Worm (Caenorhabditis elegans): ENCODE measurements around the gene F55C5.17.

The F55C5.17 gene

ce11 chrV:12343419-12343969, 41.2 kb downstream of the F55C5.17 start, which contains the start of gene tomm-20 (continued):
- TF ChIP-seq nfya-1 (tag; optimal IDR thresholded peaks at IDR 0.05), result peak; percentile 80
- peak; percentile 3 for TF ChIP-seq unc-55 (GFP tag; optimal IDR thresholded peaks at IDR 0.05)
- TF ChIP-seq fkh-10 (GFP tag; optimal IDR thresholded peaks at IDR 0.05), result no peak
- peak; percentile 16 for TF ChIP-seq zip-5 (tag; optimal IDR thresholded peaks at IDR 0.05)
- TF ChIP-seq C08G9.2 (tag; optimal IDR thresholded peaks at IDR 0.05), result peak; percentile 38
- peak; percentile 32 for TF ChIP-seq fkh-6 (tag; optimal IDR thresholded peaks at IDR 0.05)
- peak; percentile 41 for TF ChIP-seq ceh-18 (tag; optimal IDR thresholded peaks at IDR 0.05)
- peak; percentile 57 for TF ChIP-seq fax-1 (tag; optimal IDR thresholded peaks at IDR 0.05)
- peak; percentile 28 for TF ChIP-seq ceh-6 (GFP tag; optimal IDR thresholded peaks at IDR 0.05)
- no peak for TF ChIP-seq unc-3 (GFP tag; conservative IDR thresholded peaks at IDR 0.05)
- no peak for TF ChIP-seq unc-3 (tag; optimal IDR thresholded peaks at IDR 0.05)
- TF ChIP-seq hlh-8 (tag; optimal IDR thresholded peaks at IDR 0.05), result peak; percentile 40
- TF ChIP-seq hlh-13 (GFP tag; optimal IDR thresholded peaks at IDR 0.05), result peak; percentile 29
- TF ChIP-seq ztf-16 (tag; optimal IDR thresholded peaks at IDR 0.05), result peak; percentile 58
- TF ChIP-seq ceh-2 (tag; optimal IDR thresholded peaks at IDR 0.05), result peak; percentile 25
- peak; percentile 33 for TF ChIP-seq ahr-1 (tag; optimal IDR thresholded peaks at IDR 0.05)
- TF ChIP-seq nhr-232 (tag; optimal IDR thresholded peaks at IDR 0.05), result peak; percentile 11
- peak; percentile 63 for TF ChIP-seq unc-42 (tag; optimal IDR thresholded peaks at IDR 0.05)
- peak; percentile 48 for TF ChIP-seq rnt-1 (tag; optimal IDR thresholded peaks at IDR 0.05)
- TF ChIP-seq elt-2 (tag; optimal IDR thresholded peaks at IDR 0.05), result peak; percentile 84
- peak; percentile 39 for TF ChIP-seq pat-9 (tag; optimal IDR thresholded peaks at IDR 0.05)
- peak; percentile 43 for TF ChIP-seq C38D4.7 (GFP tag; optimal IDR thresholded peaks at IDR 0.05)
- peak; percentile 80 for TF ChIP-seq tbx-2 (tag; optimal IDR thresholded peaks at IDR 0.05)
- no peak for TF ChIP-seq K02D7.2 (tag; optimal IDR thresholded peaks at IDR 0.05)
- TF ChIP-seq ceh-19 (GFP tag; optimal IDR thresholded peaks at IDR 0.05), result peak; percentile 58
- TF ChIP-seq madf-2 (tag; optimal IDR thresholded peaks at IDR 0.05), result peak; percentile 51
- no peak for TF ChIP-seq ceh-9 (tag; optimal IDR thresholded peaks at IDR 0.05)
- TF ChIP-seq hlh-30 (tag; optimal IDR thresholded peaks at IDR 0.05; ENCODE audit: insufficient read depth), result peak; percentile 25

- TF ChIP-seq C08G9.2 (tag; optimal IDR thresholded peaks at IDR 0.05) (no peak), ceh-24 (tag; optimal IDR thresholded peaks at IDR 0.05) (no peak), tbx-2 (tag; optimal IDR thresholded peaks at IDR 0.05) (no peak), sox-2 (GFP tag; IDR thresholded peaks at IDR 0.05) (no peak), ahr-1 (tag; optimal IDR thresholded peaks at IDR 0.05) (no peak), K09A11.1 (tag; optimal IDR thresholded peaks at IDR 0.05; ENCODE audit: insufficient read depth) (no peak), F13H6.1 (tag; optimal IDR thresholded peaks at IDR 0.05) (no peak), nhr-232 (tag; optimal IDR thresholded peaks at IDR 0.05) (no peak), ttx-3 (tag; optimal IDR thresholded peaks at IDR 0.05) (no peak), ama-1 (optimal IDR thresholded peaks at IDR 0.05) (no peak), ceh-45 (GFP tag; IDR thresholded peaks at IDR 0.05) (no peak), T23F11.4 (GFP tag; optimal IDR thresholded peaks at IDR 0.05) (no peak)
These were observed 42.5 kb downstream of the F55C5.17 start, which contains the start of gene F23H12.3 for ce11 chrV:12344845-12345244. Gene F23H12.3, plus strand, starts transcription at chrV:12345145.

ce11 chrV:12345808-12346207, 43.5 kb downstream of the F55C5.17 start, which contains the start of gene snb-2:
Gene snb-2, minus strand, starts transcription at chrV:12345908.
- no peak for TF ChIP-seq npax-4 (tag; optimal IDR thresholded peaks at IDR 0.05)
- no peak for TF ChIP-seq pat-9 (tag; optimal IDR thresholded peaks at IDR 0.05)
- TF ChIP-seq nfya-1 (tag; optimal IDR thresholded peaks at IDR 0.05), result no peak
- TF ChIP-seq pag-3 (tag; optimal IDR thresholded peaks at IDR 0.05; ENCODE audit: borderline replicate concordance), result no peak
- TF ChIP-seq K09A11.1 (tag; optimal IDR thresholded peaks at IDR 0.05; ENCODE audit: insufficient read depth), result no peak
- no peak for TF ChIP-seq hlh-15 (tag; optimal IDR thresholded peaks at IDR 0.05)
- no peak for TF ChIP-seq unc-86 (tag; optimal IDR thresholded peaks at IDR 0.05)
- TF ChIP-seq ceh-18 (tag; optimal IDR thresholded peaks at IDR 0.05), result no peak
- no peak for TF ChIP-seq pqm-1 (tag; optimal IDR thresholded peaks at IDR 0.05)
- TF ChIP-seq fkh-10 (GFP tag; optimal IDR thresholded peaks at IDR 0.05), result no peak
- TF ChIP-seq sox-4 (tag; optimal IDR thresholded peaks at IDR 0.05), result no peak

All from whole organism, late embryonic.